Fruit fly (Drosophila melanogaster) whole organism, adult: ENCODE data around the gene CG6664.

Source experiments
- CG11617 ChIP-seq: fragments of 200-800 bp; sonication (Bioruptor generic); optimal IDR thresholded peaks from 2 replicates; lab custom pipeline; 2017; ENCODE audit warnings: mild to moderate bottlenecking, missing biosample characterization, missing genetic modification reagents, missing genetic modification characterization
- CG1620 ChIP-seq: fragments of 200-800 bp; sonication (Bioruptor generic); optimal IDR thresholded peaks from 2 replicates; lab custom pipeline; 2016; ENCODE audit warnings: missing biosample characterization, missing genetic modification characterization
- CG33017 ChIP-seq: fragments of 200-800 bp; sonication (Bioruptor generic); optimal IDR thresholded peaks from 2 replicates; lab custom pipeline; 2018; ENCODE audit warnings: missing biosample characterization, mild to moderate bottlenecking, missing genetic modification characterization, moderate library complexity
- CG7101 ChIP-seq: fragments of 200-800 bp; sonication (Bioruptor generic); optimal IDR thresholded peaks from 2 replicates; lab custom pipeline; 2018; ENCODE audit warnings: missing biosample characterization, mild to moderate bottlenecking, missing genetic modification characterization, moderate library complexity
- bab1 ChIP-seq: fragments of 200-800 bp; sonication (Bioruptor generic); optimal IDR thresholded peaks from 3 replicates; lab custom pipeline; 2019; ENCODE audit warnings: missing biosample characterization, mild to moderate bottlenecking, missing genetic modification characterization, moderate library complexity
- cnc ChIP-seq, 2 experiments: fragments of >200 bp; optimal IDR thresholded peaks; 2 replicates each; lab custom pipeline; 2017

dm6 chr3L:17024095-17024639 lies 8.2 kb upstream of the CG6664 start, which contains the start of gene Fit2:
- TF ChIP-seq CG1620 (GFP tag; lab: Kevin White, UChicago) (no peak), CG7101 (no peak), CG11617 (GFP tag; lab: Kevin White, UChicago) (no peak), bab1 (GFP tag; lab: Kevin White, UChicago) (no peak), cnc (optimal IDR thresholded peaks at IDR 0.05; lab: Kevin White, UChicago) (no peak), CG33017 (tag; lab: Kevin White, UChicago) (no peak)
